Worm (Caenorhabditis elegans) whole organism, midembryonic: ENCODE measurements around the gene snu-23.

Experiments used
- klf-2 ChIP-seq: fragments of 200-800 bp; sonication (Bioruptor generic); conservative IDR thresholded peaks from 2 replicates; pipeline ENCODE4 v1.3.6; 2022; ENCODE audit warnings: missing genetic modification reagents, missing genetic modification characterization, missing compliant biosample characterization
- med-1 ChIP-seq: sonication (generic microtip); optimal IDR thresholded peaks from 2 replicates; lab custom pipeline; 2017; ENCODE audit warnings: missing genetic modification characterization, mild to moderate bottlenecking, missing compliant biosample characterization, antibody characterized with exemption, missing genetic modification reagents; ENCODE audit not compliant: insufficient read depth
- tab-1 ChIP-seq: fragments of 200-800 bp; sonication (Bioruptor generic); IDR thresholded peaks from 2 replicates; pipeline ENCODE4 v1.3.6; 2022; ENCODE audit warnings: missing genetic modification characterization, missing compliant biosample characterization
- ztf-23 ChIP-seq: fragments of 200-800 bp; sonication (Bioruptor generic); IDR thresholded peaks from 2 replicates; pipeline ENCODE4 v1.3.6; 2022; ENCODE audit warnings: missing genetic modification reagents, missing genetic modification characterization, missing compliant biosample characterization

ce11 chrIII:7806947-7807346 is 37.0 kb upstream of the snu-23 start:
- TF ChIP-seq klf-2 (GFP tag; lab: Robert Waterston, UW) (no peak), tab-1 (GFP tag; lab: Robert Waterston, UW) (no peak), ztf-23 (GFP tag; lab: Robert Waterston, UW) (no peak), med-1 (no peak)
